Fruit fly (Drosophila melanogaster) whole organism, embryonic: ENCODE results near the gene blp.

Source experiments
- Antp ChIP-seq: fragments of 200-800 bp; sonication (Bioruptor generic); optimal IDR thresholded peaks from 3 replicates; lab custom pipeline; 2016; ENCODE audit warnings: missing biosample characterization, missing genetic modification characterization
- B-H1 ChIP-seq: fragments of 200-800 bp; sonication (Bioruptor generic); IDR thresholded peaks from 3 replicates; pipeline ENCODE4 v1.3.6; 2022; ENCODE audit warnings: missing biosample characterization, missing genetic modification characterization
- BEAF-32 ChIP-seq: fragments of 200-800 bp; sonication (Bioruptor generic); optimal IDR thresholded peaks from 3 replicates; lab custom pipeline; 2017; ENCODE audit warnings: missing biosample characterization, missing genetic modification characterization, mild to moderate bottlenecking, moderate library complexity, missing genetic modification reagents
- Bdp1 ChIP-seq: fragments of 200-800 bp; sonication (Bioruptor generic); optimal IDR thresholded peaks from 3 replicates; lab custom pipeline; 2016; ENCODE audit warnings: missing biosample characterization, missing genetic modification characterization
- CG10274 ChIP-seq: fragments of 200-800 bp; sonication (Bioruptor generic); optimal IDR thresholded peaks from 3 replicates; lab custom pipeline; 2017; ENCODE audit warnings: missing biosample characterization, mild to moderate bottlenecking, missing genetic modification characterization
- CG11504 ChIP-seq: fragments of 200-800 bp; sonication (Bioruptor generic); optimal IDR thresholded peaks from 3 replicates; lab custom pipeline; 2019; ENCODE audit warnings: missing biosample characterization, mild to moderate bottlenecking, missing genetic modification characterization, moderate library complexity
- CG11723 ChIP-seq: fragments of 200-800 bp; sonication (Bioruptor generic); optimal IDR thresholded peaks from 2 replicates; lab custom pipeline; 2017; ENCODE audit warnings: missing biosample characterization, mild to moderate bottlenecking, missing genetic modification characterization
- CG12104 ChIP-seq: fragments of 200-800 bp; sonication (Bioruptor generic); optimal IDR thresholded peaks from 3 replicates; lab custom pipeline; 2016; ENCODE audit warnings: missing biosample characterization, missing genetic modification characterization
- CG12299 ChIP-seq: fragments of 200-800 bp; sonication (Bioruptor generic); optimal IDR thresholded peaks from 2 replicates; lab custom pipeline; 2018; ENCODE audit warnings: missing biosample characterization, mild to moderate bottlenecking, missing genetic modification characterization
- CG14014 ChIP-seq: fragments of 200-800 bp; sonication (Bioruptor generic); IDR thresholded peaks from 2 replicates; pipeline ENCODE4 v1.3.6; 2022; ENCODE audit warnings: missing biosample characterization, missing genetic modification characterization
- CG14965 ChIP-seq: fragments of 200-800 bp; sonication (Bioruptor generic); optimal IDR thresholded peaks from 2 replicates; lab custom pipeline; 2016; ENCODE audit warnings: missing biosample characterization, missing genetic modification characterization, borderline replicate concordance
- CG15011 ChIP-seq: fragments of 200-800 bp; sonication (Bioruptor generic); optimal IDR thresholded peaks from 3 replicates; lab custom pipeline; 2018; ENCODE audit warnings: missing biosample characterization, mild to moderate bottlenecking, missing genetic modification characterization
- CG31441 ChIP-seq: fragments of 200-800 bp; sonication (Bioruptor generic); IDR thresholded peaks from 2 replicates; pipeline ENCODE4 v1.3.6; 2022; ENCODE audit warnings: missing biosample characterization, missing genetic modification characterization
- CG32772 ChIP-seq: fragments of 200-800 bp; sonication (Bioruptor generic); IDR thresholded peaks from 2 replicates; pipeline ENCODE4 v1.3.6; 2022; ENCODE audit warnings: missing biosample characterization, missing genetic modification characterization
- CG33213 ChIP-seq: fragments of 200-800 bp; sonication (Bioruptor generic); optimal IDR thresholded peaks from 3 replicates; lab custom pipeline; 2016; ENCODE audit warnings: missing biosample characterization, missing genetic modification characterization
- CG34422 ChIP-seq: fragments of 200-800 bp; sonication (Bioruptor generic); IDR thresholded peaks from 3 replicates; pipeline ENCODE4 v1.3.6; 2022; ENCODE audit warnings: missing biosample characterization, missing genetic modification characterization
- CG42726 ChIP-seq: fragments of 200-800 bp; sonication (Bioruptor generic); IDR thresholded peaks from 2 replicates; pipeline ENCODE4 v1.3.6; 2022; ENCODE audit warnings: missing biosample characterization, missing genetic modification characterization; ENCODE audit not compliant: partially characterized antibody
- CG4328 ChIP-seq: fragments of 200-800 bp; sonication (Bioruptor generic); optimal IDR thresholded peaks from 3 replicates; lab custom pipeline; 2017; ENCODE audit warnings: missing biosample characterization, missing genetic modification reagents, missing genetic modification characterization
- CG43689 ChIP-seq: fragments of 200-800 bp; sonication (Bioruptor generic); IDR thresholded peaks from 2 replicates; pipeline ENCODE4 v1.3.6; 2022; ENCODE audit warnings: missing biosample characterization, missing genetic modification characterization
- CG6683 ChIP-seq: fragments of 200-800 bp; sonication (Bioruptor generic); optimal IDR thresholded peaks from 2 replicates; lab custom pipeline; 2017; ENCODE audit warnings: missing biosample characterization, mild to moderate bottlenecking, missing genetic modification characterization, missing genetic modification reagents
- CG6689 ChIP-seq: fragments of 200-800 bp; sonication (Bioruptor generic); IDR thresholded peaks from 2 replicates; pipeline ENCODE4 v1.3.6; 2022; ENCODE audit warnings: missing biosample characterization, missing genetic modification characterization
- CG7928 ChIP-seq: fragments of 200-800 bp; sonication (Bioruptor generic); optimal IDR thresholded peaks from 2 replicates; lab custom pipeline; 2017; ENCODE audit warnings: missing biosample characterization, mild to moderate bottlenecking, missing genetic modification characterization
- Dp ChIP-seq: fragments of 200-800 bp; sonication (Bioruptor generic); optimal IDR thresholded peaks from 2 replicates; lab custom pipeline; 2018; ENCODE audit warnings: missing biosample characterization, mild to moderate bottlenecking, missing genetic modification characterization, moderate library complexity
- Ets65A ChIP-seq: fragments of 200-800 bp; sonication (Bioruptor generic); peaks from one replicate; lab custom pipeline; 2016; ENCODE audit warnings: missing biosample characterization, missing genetic modification characterization
- Gsc ChIP-seq: fragments of 200-800 bp; sonication (Bioruptor generic); IDR thresholded peaks from 2 replicates; pipeline ENCODE4 v1.3.6; 2022; ENCODE audit warnings: missing biosample characterization, missing genetic modification characterization
- HmgZ ChIP-seq: fragments of 200-800 bp; sonication (Bioruptor generic); optimal IDR thresholded peaks from 2 replicates; lab custom pipeline; 2018; ENCODE audit warnings: missing biosample characterization, mild to moderate bottlenecking, missing genetic modification characterization
- Hsf ChIP-seq: fragments of 200-800 bp; sonication (Bioruptor generic); optimal IDR thresholded peaks from 3 replicates; lab custom pipeline; 2016; ENCODE audit warnings: missing biosample characterization, missing genetic modification characterization
- Jarid2 ChIP-seq: fragments of 200-800 bp; sonication (Bioruptor generic); optimal IDR thresholded peaks from 3 replicates; lab custom pipeline; 2017; ENCODE audit warnings: mild to moderate bottlenecking, missing biosample characterization, missing genetic modification reagents, missing genetic modification characterization
- Lhr ChIP-seq: fragments of 200-800 bp; sonication (Bioruptor generic); optimal IDR thresholded peaks from 3 replicates; lab custom pipeline; 2017; ENCODE audit warnings: mild to moderate bottlenecking, missing biosample characterization, missing genetic modification reagents, missing genetic modification characterization
- Mrtf ChIP-seq: fragments of 200-800 bp; sonication (Bioruptor generic); IDR thresholded peaks from 3 replicates; pipeline ENCODE4 v1.3.6; 2022; ENCODE audit warnings: missing biosample characterization, missing genetic modification characterization
- PHDP ChIP-seq: fragments of 200-800 bp; sonication (Bioruptor generic); optimal IDR thresholded peaks from 3 replicates; lab custom pipeline; 2018; ENCODE audit warnings: missing biosample characterization, mild to moderate bottlenecking, missing genetic modification characterization, moderate library complexity
- Poxn ChIP-seq: fragments of 200-800 bp; sonication (Bioruptor generic); IDR thresholded peaks from 2 replicates; pipeline ENCODE4 v1.3.6; 2022; ENCODE audit warnings: missing biosample characterization, missing genetic modification characterization
- Ptx1 ChIP-seq: fragments of 200-800 bp; sonication (Bioruptor generic); IDR thresholded peaks from 2 replicates; pipeline ENCODE4 v1.3.6; 2022; ENCODE audit warnings: missing biosample characterization, missing genetic modification characterization
- Six4 ChIP-seq: fragments of 200-800 bp; sonication (Bioruptor generic); optimal IDR thresholded peaks from 2 replicates; lab custom pipeline; 2016; ENCODE audit warnings: missing biosample characterization, missing genetic modification characterization
- Trl ChIP-seq, 3 experiments: fragments of >200 bp in 2 of 3; fragments of 200-800 bp in 1 of 3; sonication (Bioruptor generic) in 1 of 3; optimal IDR thresholded peaks; 2 replicates in 1 of 3; 3 replicates in 2 of 3; lab custom pipeline; 2016 to 2017; ENCODE audit warnings: missing biosample characterization in 1 of 3, missing genetic modification characterization in 1 of 3
- Xrp1 ChIP-seq: fragments of 200-800 bp; sonication (Bioruptor generic); IDR thresholded peaks from 2 replicates; pipeline ENCODE4 v1.3.6; 2022; ENCODE audit warnings: missing biosample characterization, missing genetic modification characterization
- br ChIP-seq: fragments of >200 bp; optimal IDR thresholded peaks from 2 replicates; lab custom pipeline; 2017
- cg ChIP-seq: fragments of 200-800 bp; sonication (Bioruptor generic); optimal IDR thresholded peaks from 3 replicates; lab custom pipeline; 2019; ENCODE audit warnings: missing biosample characterization, mild to moderate bottlenecking, missing genetic modification characterization, moderate library complexity
- chinmo ChIP-seq: fragments of 200-800 bp; sonication (Bioruptor generic); IDR thresholded peaks from 4 replicates; pipeline ENCODE4 v1.3.6; 2022; ENCODE audit warnings: missing biosample characterization, missing genetic modification characterization; ENCODE audit not compliant: partially characterized antibody
- croc ChIP-seq: fragments of 200-800 bp; sonication (Bioruptor generic); conservative IDR thresholded peaks from 3 replicates; pipeline ENCODE4 v1.3.6; 2022; ENCODE audit warnings: missing biosample characterization, missing genetic modification characterization
- disco-r ChIP-seq: fragments of 200-800 bp; sonication (Bioruptor generic); optimal IDR thresholded peaks from 2 replicates; lab custom pipeline; 2016; ENCODE audit warnings: missing biosample characterization, missing genetic modification characterization
- dmrt11E ChIP-seq: fragments of 200-800 bp; sonication (Bioruptor generic); optimal IDR thresholded peaks from 3 replicates; lab custom pipeline; 2018; ENCODE audit warnings: missing biosample characterization, mild to moderate bottlenecking, missing genetic modification characterization, moderate library complexity
- gsb ChIP-seq: fragments of 200-800 bp; sonication (Bioruptor generic); IDR thresholded peaks from 2 replicates; pipeline ENCODE4 v1.3.6; 2022; ENCODE audit warnings: missing biosample characterization, missing genetic modification characterization
- lmd ChIP-seq: fragments of 200-800 bp; sonication (Bioruptor generic); IDR thresholded peaks from 2 replicates; pipeline ENCODE4 v1.3.6; 2022; ENCODE audit warnings: missing biosample characterization, missing genetic modification characterization
- nau ChIP-seq: fragments of 200-800 bp; sonication (Bioruptor generic); optimal IDR thresholded peaks from 3 replicates; lab custom pipeline; 2017; ENCODE audit warnings: missing biosample characterization, mild to moderate bottlenecking, missing genetic modification characterization, missing genetic modification reagents
- peb ChIP-seq: fragments of 200-800 bp; sonication (Bioruptor generic); IDR thresholded peaks from 2 replicates; pipeline ENCODE4 v1.3.6; 2022; ENCODE audit warnings: missing biosample characterization, missing genetic modification characterization
- pnt ChIP-seq: fragments of 200-800 bp; sonication (Bioruptor generic); optimal IDR thresholded peaks from 3 replicates; lab custom pipeline; 2016; ENCODE audit warnings: missing biosample characterization, missing genetic modification characterization
- sens ChIP-seq: fragments of 200-800 bp; sonication (Bioruptor generic); peaks from one replicate; lab custom pipeline; 2016; ENCODE audit warnings: missing biosample characterization, missing genetic modification characterization
- slbo ChIP-seq: fragments of 200-800 bp; sonication (Bioruptor generic); IDR thresholded peaks from 2 replicates; pipeline ENCODE4 v1.3.6; 2022; ENCODE audit warnings: missing biosample characterization, missing genetic modification characterization
- tio ChIP-seq: fragments of 200-800 bp; sonication (Bioruptor generic); optimal IDR thresholded peaks from 2 replicates; lab custom pipeline; 2017; ENCODE audit warnings: missing biosample characterization, missing genetic modification characterization, inconsistent platforms
- tna ChIP-seq: fragments of 200-800 bp; sonication (Bioruptor generic); IDR thresholded peaks from 2 replicates; pipeline ENCODE4 v1.3.6; 2022; ENCODE audit warnings: missing biosample characterization, missing genetic modification characterization; ENCODE audit not compliant: partially characterized antibody

The blp gene

DNA sequence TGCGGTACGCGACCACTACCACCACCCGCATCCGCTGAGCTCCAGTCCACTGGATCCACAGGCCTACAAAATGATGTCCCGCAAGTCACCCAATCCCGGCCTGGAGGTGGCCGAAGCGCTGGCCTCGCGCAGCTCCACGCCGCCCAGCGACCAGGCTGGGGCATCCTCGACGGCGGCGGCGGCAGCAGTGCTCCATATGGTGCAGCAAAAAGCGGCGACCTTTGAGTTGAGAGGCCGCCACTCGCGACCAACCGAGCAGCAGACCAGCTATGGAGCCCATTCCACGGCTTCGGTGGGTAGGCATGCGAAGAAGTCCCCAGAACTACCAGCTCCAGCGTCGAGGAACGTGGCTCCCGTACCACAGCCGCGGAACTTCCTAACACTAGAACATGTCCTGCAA is 3.6 kb upstream of the blp start (continued):
- TF ChIP-seq CG43689 (GFP tag; lab: Robert Waterston, UW) (no peak), BEAF-32 (GFP tag; lab: Kevin White, UChicago) (no peak), Mrtf (GFP tag; lab: Robert Waterston, UW) (no peak), tio (GFP tag; lab: Kevin White, UChicago) (no peak), gsb (GFP tag; lab: Robert Waterston, UW) (no peak), tna (GFP tag; lab: Robert Waterston, UW) (no peak), cg (GFP tag; lab: Kevin White, UChicago) (no peak), CG33213 (GFP tag; lab: Kevin White, UChicago) (no peak), Dp (no peak), Ets65A (GFP tag; lab: Kevin White, UChicago) (peak; percentile 55)

- no peak for TF ChIP-seq Bdp1 (GFP tag; lab: Kevin White, UChicago)
- peak; percentile 81 for TF ChIP-seq CG42726 (GFP tag; lab: Robert Waterston, UW)
- TF ChIP-seq sens (GFP tag; lab: Kevin White, UChicago) = peak; percentile 54
- TF ChIP-seq CG12104 (GFP tag; lab: Kevin White, UChicago) = no peak
- TF ChIP-seq Antp (GFP tag; lab: Kevin White, UChicago) = no peak
- no peak for TF ChIP-seq Lhr (GFP tag; lab: Kevin White, UChicago)
- no peak for TF ChIP-seq CG15011 (GFP tag; lab: Kevin White, UChicago)
- peak; percentile 56 for TF ChIP-seq slbo (GFP tag; lab: Robert Waterston, UW)
- no peak for TF ChIP-seq lmd (GFP tag; lab: Robert Waterston, UW)
- TF ChIP-seq CG11504 = no peak
- peak in 1 of 2 experiments; percentile 19 for TF ChIP-seq Trl (optimal IDR thresholded peaks at IDR 0.05; lab: Kevin White, UChicago)
- TF ChIP-seq Trl (GFP tag; optimal IDR thresholded peaks at IDR 0.05; lab: Kevin White, UChicago) = no peak
- TF ChIP-seq Xrp1 (GFP tag; lab: Robert Waterston, UW) = no peak; the same call in 1 of the 2 replicates
- TF ChIP-seq chinmo = peak; percentile 96
- no peak for TF ChIP-seq CG11723
- TF ChIP-seq CG14965 (GFP tag; lab: Kevin White, UChicago) = no peak
- TF ChIP-seq Gsc (GFP tag; lab: Robert Waterston, UW) = no peak
- peak; percentile 58 for TF ChIP-seq HmgZ (tag; lab: Kevin White, UChicago)
- TF ChIP-seq CG10274 = no peak
- TF ChIP-seq Six4 (GFP tag; lab: Kevin White, UChicago) = no peak
- TF ChIP-seq dmrt11E (tag; lab: Kevin White, UChicago) = no peak
- no peak for TF ChIP-seq Jarid2 (GFP tag; lab: Kevin White, UChicago)
- no peak for TF ChIP-seq CG6683
- no peak for TF ChIP-seq CG4328 (GFP tag; lab: Kevin White, UChicago)
- TF ChIP-seq CG12299 = no peak
- TF ChIP-seq CG6689 (GFP tag; lab: Robert Waterston, UW) = no peak
- no peak for TF ChIP-seq Ptx1 (GFP tag; lab: Robert Waterston, UW)
- peak; percentile 22; the same call in 1 of the 2 replicates for TF ChIP-seq CG14014 (GFP tag; lab: Robert Waterston, UW)
- TF ChIP-seq B-H1 (GFP tag; lab: Robert Waterston, UW) = no peak
- no peak for TF ChIP-seq peb (GFP tag; lab: Robert Waterston, UW)
- no peak for TF ChIP-seq disco-r (GFP tag; lab: Kevin White, UChicago)
- no peak for TF ChIP-seq CG7928
- TF ChIP-seq Poxn (GFP tag; lab: Robert Waterston, UW) = no peak
- TF ChIP-seq CG34422 (GFP tag; lab: Robert Waterston, UW) = peak; percentile 66; the same call in 1 of the 3 replicates
- no peak for TF ChIP-seq br
- no peak for TF ChIP-seq pnt
- no peak for TF ChIP-seq CG31441 (GFP tag; lab: Robert Waterston, UW)
- no peak for TF ChIP-seq Hsf (GFP tag; lab: Kevin White, UChicago)
- no peak for TF ChIP-seq PHDP (tag; lab: Kevin White, UChicago)
- no peak for TF ChIP-seq croc (GFP tag; lab: Robert Waterston, UW)
- TF ChIP-seq nau (GFP tag; lab: Kevin White, UChicago) = no peak
- TF ChIP-seq CG32772 (GFP tag; lab: Robert Waterston, UW) = no peak
Observed at dm6 chr3R:15934952-15935351, 1.3 kb downstream of the blp start, which contains the start of gene Sap47. Gene Sap47, plus strand, starts transcription at chr3R:15935100.
